Fruit fly (Drosophila melanogaster) whole organism, prepupa: ENCODE results near the gene Gdh.

ENCODE experiments used
- Blimp-1 ChIP-seq: fragments of 200-800 bp; sonication (Bioruptor generic); optimal IDR thresholded peaks from 3 replicates; lab custom pipeline; 2017; ENCODE audit warnings: missing biosample characterization, missing genetic modification characterization, mild to moderate bottlenecking, moderate library complexity, missing genetic modification reagents
- CG10669 ChIP-seq: fragments of 200-800 bp; sonication (Bioruptor generic); optimal IDR thresholded peaks from 3 replicates; lab custom pipeline; 2018; ENCODE audit warnings: missing biosample characterization, mild to moderate bottlenecking, missing genetic modification characterization, moderate library complexity
- CG11762 ChIP-seq: fragments of 200-800 bp; sonication (Bioruptor generic); optimal IDR thresholded peaks from 3 replicates; lab custom pipeline; 2016; ENCODE audit warnings: missing biosample characterization, missing genetic modification characterization; ENCODE audit not compliant: insufficient read depth
- CG11902 ChIP-seq: fragments of 200-800 bp; sonication (Bioruptor generic); optimal IDR thresholded peaks from 3 replicates; lab custom pipeline; 2016; ENCODE audit warnings: missing biosample characterization, missing genetic modification characterization
- CG1621 ChIP-seq: fragments of 200-800 bp; sonication (Bioruptor generic); optimal IDR thresholded peaks from 3 replicates; lab custom pipeline; 2018; ENCODE audit warnings: missing biosample characterization, mild to moderate bottlenecking, missing genetic modification characterization
- CG16779 ChIP-seq: fragments of 200-800 bp; sonication (Bioruptor generic); optimal IDR thresholded peaks from 3 replicates; lab custom pipeline; 2017; ENCODE audit warnings: missing biosample characterization, mild to moderate bottlenecking, missing genetic modification characterization
- CG31627 ChIP-seq: fragments of 200-800 bp; sonication (Bioruptor generic); optimal IDR thresholded peaks from 3 replicates; lab custom pipeline; 2016; ENCODE audit warnings: missing biosample characterization, missing genetic modification characterization
- CG32006 ChIP-seq: fragments of 200-800 bp; sonication (Bioruptor generic); optimal IDR thresholded peaks from 3 replicates; lab custom pipeline; 2017; ENCODE audit warnings: missing biosample characterization, mild to moderate bottlenecking, missing genetic modification characterization
- CG3919 ChIP-seq: fragments of 200-800 bp; sonication (Bioruptor generic); optimal IDR thresholded peaks from 3 replicates; lab custom pipeline; 2016; ENCODE audit warnings: missing biosample characterization, missing genetic modification characterization
- CG4318 ChIP-seq: fragments of 200-800 bp; sonication (Bioruptor generic); optimal IDR thresholded peaks from 3 replicates; lab custom pipeline; 2017; ENCODE audit warnings: missing biosample characterization, mild to moderate bottlenecking, missing genetic modification characterization
- CG6163 ChIP-seq: fragments of 200-800 bp; sonication (Bioruptor generic); IDR thresholded peaks from 3 replicates; pipeline ENCODE4 v1.3.6; 2022; ENCODE audit warnings: missing biosample characterization, missing genetic modification characterization
- CG6276 ChIP-seq: fragments of 200-800 bp; sonication (Bioruptor generic); optimal IDR thresholded peaks from 2 replicates; lab custom pipeline; 2017; ENCODE audit warnings: missing biosample characterization, mild to moderate bottlenecking, missing genetic modification characterization
- CG6792 ChIP-seq: fragments of 200-800 bp; sonication (Bioruptor generic); optimal IDR thresholded peaks from 3 replicates; lab custom pipeline; 2016; ENCODE audit warnings: missing biosample characterization, missing genetic modification characterization
- CG6808 ChIP-seq: fragments of 200-800 bp; sonication (Bioruptor generic); optimal IDR thresholded peaks from 3 replicates; lab custom pipeline; 2017; ENCODE audit warnings: missing biosample characterization, missing genetic modification characterization, mild to moderate bottlenecking, moderate library complexity, missing genetic modification reagents
- CG6854 ChIP-seq: fragments of 200-800 bp; sonication (Bioruptor generic); optimal IDR thresholded peaks from 2 replicates; lab custom pipeline; 2017; ENCODE audit warnings: missing biosample characterization, mild to moderate bottlenecking, missing genetic modification characterization
- CG7368 ChIP-seq: fragments of 200-800 bp; sonication (Bioruptor generic); optimal IDR thresholded peaks from 3 replicates; lab custom pipeline; 2016; ENCODE audit warnings: missing biosample characterization, missing genetic modification characterization
- CG8319 ChIP-seq: fragments of 200-800 bp; sonication (Bioruptor generic); optimal IDR thresholded peaks from 3 replicates; lab custom pipeline; 2016; ENCODE audit warnings: missing biosample characterization, missing genetic modification characterization
- CG8632 ChIP-seq: fragments of 200-800 bp; sonication (Bioruptor generic); optimal IDR thresholded peaks from 3 replicates; lab custom pipeline; 2016; ENCODE audit warnings: missing biosample characterization, missing genetic modification characterization
- CG9139 ChIP-seq: fragments of 200-800 bp; sonication (Bioruptor generic); optimal IDR thresholded peaks from 3 replicates; lab custom pipeline; 2017; ENCODE audit warnings: missing biosample characterization, mild to moderate bottlenecking, missing genetic modification characterization
- Eip78C ChIP-seq: fragments of 200-800 bp; sonication (Bioruptor generic); peaks from one replicate; lab custom pipeline; 2016; ENCODE audit warnings: missing biosample characterization, missing genetic modification characterization
- Ets21C ChIP-seq: fragments of 200-800 bp; sonication (Bioruptor generic); optimal IDR thresholded peaks from 3 replicates; lab custom pipeline; 2016; ENCODE audit warnings: missing biosample characterization, missing genetic modification characterization
- Hr38 ChIP-seq: sonication (Bioruptor generic); optimal IDR thresholded peaks from 2 replicates; lab custom pipeline; 2016; ENCODE audit warnings: missing biosample characterization, missing genetic modification characterization
- Hr39 ChIP-seq: fragments of 200-800 bp; sonication (Bioruptor generic); optimal IDR thresholded peaks from 2 replicates; lab custom pipeline; 2016; ENCODE audit warnings: missing biosample characterization, missing genetic modification characterization
- Hr4 ChIP-seq: fragments of 200-800 bp; sonication (Bioruptor generic); optimal IDR thresholded peaks from 3 replicates; lab custom pipeline; 2016; ENCODE audit warnings: missing biosample characterization, missing genetic modification characterization
- Lpt ChIP-seq: fragments of 200-800 bp; sonication (Bioruptor generic); optimal IDR thresholded peaks from 3 replicates; lab custom pipeline; 2016; ENCODE audit warnings: missing biosample characterization, missing genetic modification characterization
- Met ChIP-seq: fragments of 200-800 bp; sonication (Bioruptor generic); optimal IDR thresholded peaks from 3 replicates; lab custom pipeline; 2016; ENCODE audit warnings: missing biosample characterization, missing genetic modification characterization
- Smox ChIP-seq: fragments of 200-800 bp; sonication (Bioruptor generic); optimal IDR thresholded peaks from 3 replicates; lab custom pipeline; 2016; ENCODE audit warnings: missing biosample characterization, missing genetic modification characterization
- Sox102F ChIP-seq: fragments of 200-800 bp; sonication (Bioruptor generic); optimal IDR thresholded peaks from 2 replicates; lab custom pipeline; 2016; ENCODE audit warnings: missing biosample characterization, mild to moderate bottlenecking, missing genetic modification characterization
- Sox14 ChIP-seq: fragments of 200-800 bp; sonication (Bioruptor generic); optimal IDR thresholded peaks from 3 replicates; lab custom pipeline; 2016; ENCODE audit warnings: missing biosample characterization, missing genetic modification characterization
- Sox15 ChIP-seq: fragments of 200-800 bp; sonication (Bioruptor generic); optimal IDR thresholded peaks from 3 replicates; lab custom pipeline; 2016; ENCODE audit warnings: missing biosample characterization, missing genetic modification characterization
- achi ChIP-seq: fragments of 200-800 bp; sonication (Bioruptor generic); optimal IDR thresholded peaks from 3 replicates; lab custom pipeline; 2016; ENCODE audit warnings: missing biosample characterization, missing genetic modification characterization
- cyc ChIP-seq: fragments of 200-800 bp; sonication (Bioruptor generic); optimal IDR thresholded peaks from 3 replicates; lab custom pipeline; 2016; ENCODE audit warnings: missing biosample characterization, missing genetic modification characterization
- dac ChIP-seq: fragments of 200-800 bp; sonication (Bioruptor generic); optimal IDR thresholded peaks from 2 replicates; lab custom pipeline; 2017; ENCODE audit warnings: missing biosample characterization, mild to moderate bottlenecking, missing genetic modification characterization
- eg ChIP-seq: fragments of 200-800 bp; sonication (Bioruptor generic); IDR thresholded peaks from 3 replicates; pipeline ENCODE4 v1.3.6; 2022; ENCODE audit warnings: missing biosample characterization, missing genetic modification characterization
- esn ChIP-seq: fragments of 200-800 bp; sonication (Bioruptor generic); optimal IDR thresholded peaks from 2 replicates; lab custom pipeline; 2016; ENCODE audit warnings: missing biosample characterization, mild to moderate bottlenecking, missing genetic modification characterization, moderate library complexity
- fd59A ChIP-seq: fragments of 200-800 bp; sonication (Bioruptor generic); optimal IDR thresholded peaks from 2 replicates; lab custom pipeline; 2017; ENCODE audit warnings: missing biosample characterization, mild to moderate bottlenecking, missing genetic modification characterization, missing genetic modification reagents
- lz ChIP-seq: fragments of 200-800 bp; sonication (Bioruptor generic); optimal IDR thresholded peaks from 3 replicates; lab custom pipeline; 2016; ENCODE audit warnings: missing biosample characterization, missing genetic modification characterization
- pdm3 ChIP-seq: fragments of 200-800 bp; sonication (Bioruptor generic); optimal IDR thresholded peaks from 3 replicates; lab custom pipeline; 2016; ENCODE audit warnings: missing biosample characterization, missing genetic modification characterization
- salr ChIP-seq, 2 experiments: fragments of 200-800 bp; sonication (Bioruptor generic); optimal IDR thresholded peaks; 3 replicates each; lab custom pipeline; 2016 to 2018; ENCODE audit warnings: missing biosample characterization in 2 of 2, missing genetic modification characterization in 2 of 2, mild to moderate bottlenecking in 1 of 2
- ss ChIP-seq, 2 experiments: fragments of 200-800 bp; sonication (Bioruptor generic); optimal IDR thresholded peaks; 2 replicates in 1 of 2; 3 replicates in 1 of 2; lab custom pipeline; 2017 to 2018; ENCODE audit warnings: mild to moderate bottlenecking in 2 of 2, missing biosample characterization in 2 of 2, missing genetic modification characterization in 2 of 2, moderate library complexity in 1 of 2
- svp ChIP-seq: fragments of 200-800 bp; sonication (Bioruptor generic); peaks from one replicate; lab custom pipeline; 2016; ENCODE audit warnings: missing biosample characterization, missing genetic modification characterization
- topi ChIP-seq: fragments of 200-800 bp; sonication (Bioruptor generic); optimal IDR thresholded peaks from 3 replicates; lab custom pipeline; 2016; ENCODE audit warnings: missing biosample characterization, missing genetic modification characterization
- vri ChIP-seq: fragments of 200-800 bp; sonication (Bioruptor generic); optimal IDR thresholded peaks from 3 replicates; lab custom pipeline; 2016; ENCODE audit warnings: missing biosample characterization, mild to moderate bottlenecking, missing genetic modification characterization

Gdh gene

DNA sequence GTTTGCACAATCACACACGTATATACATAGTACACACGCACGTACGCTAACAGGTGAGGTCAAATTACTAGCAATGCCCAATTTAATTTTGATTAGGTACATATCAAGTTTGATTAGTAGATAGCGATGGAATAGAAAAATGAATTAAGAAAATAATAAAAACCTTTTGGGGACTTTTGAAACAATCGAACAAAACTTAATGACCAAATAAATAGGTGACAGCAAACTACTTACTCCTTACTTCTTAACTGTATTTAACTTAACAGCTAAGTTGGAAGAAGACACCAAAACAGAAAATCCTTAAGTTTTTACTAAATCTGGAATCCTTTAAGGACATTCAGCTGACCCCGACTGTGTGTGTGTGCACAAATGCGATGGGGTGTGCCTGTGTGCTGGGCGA, 40.9 kb downstream of the Gdh start (continued):
- TF ChIP-seq CG1621 (tag; lab: Kevin White, UChicago) (no peak), CG9139 (GFP tag; lab: Kevin White, UChicago) (no peak), Sox102F (GFP tag; lab: Kevin White, UChicago) (no peak), CG6163 (GFP tag; lab: Robert Waterston, UW) (no peak), CG10669 (no peak), dac (GFP tag; lab: Kevin White, UChicago) (no peak), CG11762 (GFP tag; lab: Kevin White, UChicago) (no peak), eg (GFP tag; lab: Robert Waterston, UW) (no peak), Smox (GFP tag; lab: Kevin White, UChicago) (no peak), CG8319 (GFP tag; lab: Kevin White, UChicago) (no peak), CG11902 (no peak), CG6808 (GFP tag; lab: Kevin White, UChicago) (no peak), salr (GFP tag; optimal IDR thresholded peaks at IDR 0.05; lab: Kevin White, UChicago) (peak in 1 of 2 experiments; percentile 1), CG31627 (GFP tag; lab: Kevin White, UChicago) (no peak), svp (GFP tag; lab: Kevin White, UChicago) (no peak), lz (GFP tag; lab: Kevin White, UChicago) (no peak), CG16779 (tag; lab: Kevin White, UChicago) (no peak), CG6276 (GFP tag; lab: Kevin White, UChicago) (no peak), Hr4 (no peak)

DNA sequence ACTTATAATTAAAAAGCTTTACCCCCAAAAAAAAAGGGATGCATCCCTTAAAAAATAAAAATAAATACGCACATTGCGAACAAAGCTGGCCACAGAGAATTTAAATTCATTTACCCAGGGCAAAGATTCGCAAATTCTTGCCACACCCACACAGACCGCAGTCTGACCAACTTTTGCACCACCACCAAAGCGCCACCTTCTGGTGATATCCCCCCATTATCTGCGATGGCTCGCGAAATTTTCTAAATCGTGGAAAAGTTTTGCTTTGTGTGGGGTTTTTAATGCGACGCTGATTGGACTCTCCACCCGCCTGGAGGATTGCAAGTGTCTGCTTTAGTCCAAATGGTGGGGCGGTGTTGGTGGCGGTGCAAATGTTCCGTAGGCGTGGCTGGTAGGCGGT, 42.8 kb downstream of the Gdh start:
- no peak for TF ChIP-seq CG32006 (GFP tag; lab: Kevin White, UChicago)
- no peak for TF ChIP-seq Blimp-1 (GFP tag; lab: Kevin White, UChicago)
- no peak for TF ChIP-seq CG6163 (GFP tag; lab: Robert Waterston, UW)
- no peak for TF ChIP-seq CG31627 (GFP tag; lab: Kevin White, UChicago)
- TF ChIP-seq CG11762 (GFP tag; lab: Kevin White, UChicago), result no peak
- TF ChIP-seq achi, result no peak
- no peak for TF ChIP-seq CG10669
- TF ChIP-seq, all 60 proteins: peak for 0

DNA sequence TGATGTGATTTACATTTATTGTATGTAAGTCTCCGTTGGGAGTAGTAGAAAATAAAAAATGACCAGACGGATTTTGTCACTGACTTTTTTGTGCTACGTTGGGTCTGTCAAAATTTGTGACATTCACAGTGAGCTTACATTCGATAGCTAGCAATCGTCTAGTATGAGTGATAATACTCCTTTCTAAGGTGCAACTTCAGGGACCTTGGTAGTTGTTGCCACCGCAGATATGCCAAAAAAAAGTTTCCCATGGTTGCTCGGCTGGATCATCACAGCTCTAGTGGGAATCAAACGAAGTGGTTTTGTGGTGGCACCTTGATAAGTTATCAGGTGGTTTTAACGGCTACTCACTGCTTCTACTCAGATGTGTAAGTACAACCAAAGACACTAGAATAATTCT, 49.4 kb downstream of the Gdh start, which contains the start of gene tbrd-1:
tbrd-1 (minus strand) TSS at position 101 of the 400 bp plus-strand sequence.
- TF ChIP-seq achi (no peak), CG7368 (GFP tag; lab: Kevin White, UChicago) (no peak), cyc (no peak), Hr38 (GFP tag; lab: Kevin White, UChicago) (no peak), CG10669 (no peak), Blimp-1 (GFP tag; lab: Kevin White, UChicago) (no peak), CG6792 (GFP tag; lab: Kevin White, UChicago) (no peak), CG1621 (tag; lab: Kevin White, UChicago) (no peak), fd59A (GFP tag; lab: Kevin White, UChicago) (no peak), vri (GFP tag; lab: Kevin White, UChicago) (no peak), CG8632 (no peak)

- TF ChIP-seq CG6163 (GFP tag; lab: Robert Waterston, UW), result no peak
- TF ChIP-seq salr (GFP tag; optimal IDR thresholded peaks at IDR 0.05; lab: Kevin White, UChicago), result peak in 1 of 2 experiments; percentile 34
- TF ChIP-seq Hr38 (GFP tag; lab: Kevin White, UChicago), result no peak
- peak; percentile 59 for TF ChIP-seq Eip78C
- no peak for TF ChIP-seq CG11762 (GFP tag; lab: Kevin White, UChicago)
- TF ChIP-seq achi, result peak; percentile 64
- peak; percentile 71 for TF ChIP-seq lz (GFP tag; lab: Kevin White, UChicago)
- peak; percentile 65 for TF ChIP-seq CG1621 (tag; lab: Kevin White, UChicago)
- peak; percentile 51 for TF ChIP-seq CG11902
- TF ChIP-seq cyc, result peak; percentile 74
- TF ChIP-seq pdm3 (GFP tag; lab: Kevin White, UChicago), result no peak
- no peak for TF ChIP-seq CG4318 (GFP tag; lab: Kevin White, UChicago)
- peak in 1 of 2 experiments; percentile 25 for TF ChIP-seq ss (GFP tag; optimal IDR thresholded peaks at IDR 0.05; lab: Kevin White, UChicago)
- TF ChIP-seq Sox15 (GFP tag; lab: Kevin White, UChicago), result peak; percentile 27
- TF ChIP-seq CG3919, result peak; percentile 71
- TF ChIP-seq CG6276 (GFP tag; lab: Kevin White, UChicago), result no peak
- peak; percentile 23 for TF ChIP-seq CG6792 (GFP tag; lab: Kevin White, UChicago)
- no peak for TF ChIP-seq Hr4
- no peak for TF ChIP-seq Met (GFP tag; lab: Kevin White, UChicago)
- TF ChIP-seq fd59A (GFP tag; lab: Kevin White, UChicago), result no peak
- peak; percentile 63 for TF ChIP-seq Hr39 (GFP tag; lab: Kevin White, UChicago)
- no peak for TF ChIP-seq Lpt (GFP tag; lab: Kevin White, UChicago)
- TF ChIP-seq CG6808 (GFP tag; lab: Kevin White, UChicago), result no peak
- TF ChIP-seq CG31627 (GFP tag; lab: Kevin White, UChicago), result peak; percentile 82
- peak; percentile 56 for TF ChIP-seq Ets21C (GFP tag; lab: Kevin White, UChicago)
- no peak for TF ChIP-seq topi (GFP tag; lab: Kevin White, UChicago)
- peak; percentile 71 for TF ChIP-seq esn (GFP tag; lab: Kevin White, UChicago)
- peak; percentile 29 for TF ChIP-seq CG6854 (GFP tag; lab: Kevin White, UChicago)
- peak; percentile 57 for TF ChIP-seq Sox14 (GFP tag; lab: Kevin White, UChicago)
Measured at dm6 chr3R:23890886-23891285, 52.0 kb downstream of the Gdh start, which contains the start of gene TfIIA-S. TfIIA-S (minus strand) TSS chr3R:23891060.
